In genomic region chrIV:14793900-14794624, ce11 we compare ENCODE assay signal across 3 worm cellular contexts.
TF ChIP-seq lines count a peak whose summit lies in the region.

No protein-coding gene starts in this region.

TF ChIP-seq in whole organism, L2 larva, 48 proteins besides CTCF, POLR2A, EP300 and RAD21 (continued from another document):
- TF ChIP-seq mdl-1 (tag; optimal IDR thresholded peaks at IDR 0.05; lab: Kevin White, UChicago) = peak; percentile 16 to 22
- peak; percentile 38 for TF ChIP-seq sma-9 (GFP tag; optimal IDR thresholded peaks at IDR 0.05; lab: Kevin White, UChicago)
- TF ChIP-seq sma-9 (tag; optimal IDR thresholded peaks at IDR 0.05; lab: Kevin White, UChicago) = no peak
- TF ChIP-seq fos-1 (tag; optimal IDR thresholded peaks at IDR 0.05; lab: Kevin White, UChicago) = peak; percentile 50
- TF ChIP-seq nhr-129 (tag; optimal IDR thresholded peaks at IDR 0.05; lab: Kevin White, UChicago) = peak; percentile 89
- peak; percentile 4 to 47 for TF ChIP-seq lsy-2 (tag; optimal IDR thresholded peaks at IDR 0.05; lab: Kevin White, UChicago)

TF ChIP-seq in whole organism, L4 larva, 104 proteins besides CTCF, POLR2A, EP300 and RAD21 (continued from another document):
- TF ChIP-seq duxl-1 (tag; optimal IDR thresholded peaks at IDR 0.05; lab: Kevin White, UChicago; ENCODE audit: poor library complexity) = peak; percentile 18
- peak; percentile 52 for TF ChIP-seq F37D6.2 (tag; optimal IDR thresholded peaks at IDR 0.05; lab: Kevin White, UChicago)
- no peak for TF ChIP-seq cey-2 (tag; optimal IDR thresholded peaks at IDR 0.05; lab: Kevin White, UChicago; ENCODE audit: borderline replicate concordance, insufficient read depth)
- TF ChIP-seq aha-1 (tag; lab: Kevin White, UChicago) = peak; percentile 99
- TF ChIP-seq nhr-48 (tag; optimal IDR thresholded peaks at IDR 0.05; lab: Kevin White, UChicago) = peak; percentile 20
- TF ChIP-seq lin-13 (GFP tag; optimal IDR thresholded peaks at IDR 0.05; lab: Kevin White, UChicago) = no peak
- 0 out of 2 replicates have a peak, but pooled peaks have one; percentile 7 for TF ChIP-seq arid-1 (GFP tag; conservative IDR thresholded peaks at IDR 0.05; lab: Robert Waterston, UW)
- peak; percentile 57 for TF ChIP-seq nhr-6 (tag; optimal IDR thresholded peaks at IDR 0.05; lab: Kevin White, UChicago)
- no peak for TF ChIP-seq zip-2 (tag; optimal IDR thresholded peaks at IDR 0.05; lab: Kevin White, UChicago)
- peak; percentile 16 for TF ChIP-seq T20F7.1 (GFP tag; optimal IDR thresholded peaks at IDR 0.05; lab: Kevin White, UChicago)
- TF ChIP-seq ctbp-1 (GFP tag; IDR thresholded peaks at IDR 0.05; lab: Robert Waterston, UW) = 0 out of 2 replicates have a peak, but pooled peaks have one; percentile 46
- peak; percentile 89 for TF ChIP-seq mep-1 (tag; optimal IDR thresholded peaks at IDR 0.05; lab: Kevin White, UChicago)
- TF ChIP-seq dmd-9 (GFP tag; IDR thresholded peaks at IDR 0.05; lab: Robert Waterston, UW) = no peak
- TF ChIP-seq hlh-30 (tag; optimal IDR thresholded peaks at IDR 0.05; lab: Kevin White, UChicago; ENCODE audit: insufficient read depth) = peak; percentile 94
- TF ChIP-seq hmg-1.1 (GFP tag; IDR thresholded peaks at IDR 0.05; lab: Robert Waterston, UW) = peak; percentile 62; the same call in 1 of the 2 replicates
- TF ChIP-seq dve-1 (tag; optimal IDR thresholded peaks at IDR 0.05; lab: Kevin White, UChicago; ENCODE audit: insufficient read depth) = peak; percentile 59
- peak; percentile 33; the same call in 1 of the 2 replicates for TF ChIP-seq vab-7 (GFP tag; IDR thresholded peaks at IDR 0.05; lab: Robert Waterston, UW)
- TF ChIP-seq Y5F2A.4 (GFP tag; optimal IDR thresholded peaks at IDR 0.05; lab: Kevin White, UChicago) = no peak
- TF ChIP-seq ceh-28 (tag; optimal IDR thresholded peaks at IDR 0.05; lab: Kevin White, UChicago) = peak; percentile 70
- peak; percentile 82 for TF ChIP-seq nhr-25 (tag; optimal IDR thresholded peaks at IDR 0.05; lab: Kevin White, UChicago; ENCODE audit: borderline replicate concordance, insufficient read depth)
- 0 out of 2 replicates have a peak, but pooled peaks have one; percentile 15 for TF ChIP-seq egl-43 (GFP tag; IDR thresholded peaks at IDR 0.05; lab: Robert Waterston, UW)
- TF ChIP-seq F26F4.8 (GFP tag; conservative IDR thresholded peaks at IDR 0.05; lab: Robert Waterston, UW) = no peak
- no peak for TF ChIP-seq nhr-76 (tag; optimal IDR thresholded peaks at IDR 0.05; lab: Kevin White, UChicago)
- no peak for TF ChIP-seq F10B5.3 (tag; optimal IDR thresholded peaks at IDR 0.05; lab: Kevin White, UChicago)
- TF ChIP-seq D1046.2 (GFP tag; IDR thresholded peaks at IDR 0.05; lab: Robert Waterston, UW) = no peak
- TF ChIP-seq nhr-237 (tag; optimal IDR thresholded peaks at IDR 0.05; lab: Kevin White, UChicago) = no peak
- no peak for TF ChIP-seq aly-2 (tag; optimal IDR thresholded peaks at IDR 0.05; lab: Kevin White, UChicago)
- no peak for TF ChIP-seq ceh-44 (GFP tag; IDR thresholded peaks at IDR 0.05; lab: Robert Waterston, UW)
- TF ChIP-seq mes-2 (tag; optimal IDR thresholded peaks at IDR 0.05; lab: Kevin White, UChicago; ENCODE audit: poor library complexity, severe bottlenecking) = peak; percentile 74
- TF ChIP-seq nhr-28 (tag; optimal IDR thresholded peaks at IDR 0.05; lab: Kevin White, UChicago) = peak; percentile 53
- TF ChIP-seq set-16 (GFP tag; IDR thresholded peaks at IDR 0.05; lab: Robert Waterston, UW) = peak; percentile 46
- TF ChIP-seq hlh-11 (tag; optimal IDR thresholded peaks at IDR 0.05; lab: Kevin White, UChicago) = peak; percentile 75
- TF ChIP-seq lin-29 (GFP tag; IDR thresholded peaks at IDR 0.05; lab: Robert Waterston, UW) = no peak
- 0 out of 2 replicates have a peak, but pooled peaks have one; percentile 7 for TF ChIP-seq T26A8.4 (GFP tag; IDR thresholded peaks at IDR 0.05; lab: Robert Waterston, UW)
- TF ChIP-seq hif-1 (tag; optimal IDR thresholded peaks at IDR 0.05; lab: Kevin White, UChicago) = peak in 1 of 2 experiments; percentile 7
- no peak for TF ChIP-seq php-3 (GFP tag; IDR thresholded peaks at IDR 0.05; lab: Robert Waterston, UW)
- TF ChIP-seq Y48G9A.11 (GFP tag; IDR thresholded peaks at IDR 0.05; lab: Robert Waterston, UW) = no peak
- TF ChIP-seq zfp-2 (tag; optimal IDR thresholded peaks at IDR 0.05; lab: Kevin White, UChicago) = no peak
- peak; percentile 14; the same call in 1 of the 2 replicates for TF ChIP-seq pha-4 (GFP tag; IDR thresholded peaks at IDR 0.05; lab: Robert Waterston, UW)
- no peak for TF ChIP-seq pha-4 (tag; optimal IDR thresholded peaks at IDR 0.05; lab: Kevin White, UChicago)
- no peak for TF ChIP-seq fos-1 (tag; optimal IDR thresholded peaks at IDR 0.05; lab: Kevin White, UChicago)
- no peak for TF ChIP-seq ceh-32 (tag; optimal IDR thresholded peaks at IDR 0.05; lab: Kevin White, UChicago; ENCODE audit: poor library complexity)
- no peak for TF ChIP-seq attf-4 (tag; optimal IDR thresholded peaks at IDR 0.05; lab: Kevin White, UChicago)
- peak; percentile 69 for TF ChIP-seq nhr-77 (tag; optimal IDR thresholded peaks at IDR 0.05; lab: Kevin White, UChicago)
- peak; percentile 60 for TF ChIP-seq rbr-2 (tag; optimal IDR thresholded peaks at IDR 0.05; lab: Kevin White, UChicago)

TF ChIP-seq in whole organism, late embryonic, 69 proteins besides CTCF, POLR2A, EP300 and RAD21 (continued from another document):
- TF ChIP-seq pha-2 (tag; optimal IDR thresholded peaks at IDR 0.05; lab: Kevin White, UChicago) (peak; percentile 27), ceh-48 (tag; optimal IDR thresholded peaks at IDR 0.05; lab: Kevin White, UChicago) (peak; percentile 94)
